Worm (Caenorhabditis elegans) whole organism, L1 larva: Measurements from ENCODE around the gene twk-42.

Experiments
- C04F5.9 ChIP-seq: sonication (generic microtip); optimal IDR thresholded peaks from 2 replicates; lab custom pipeline; 2016; ENCODE audit warnings: missing genetic modification characterization, missing compliant biosample characterization
- C16A3.4 ChIP-seq: fragments of 150-350 bp; optimal IDR thresholded peaks from 2 replicates; lab custom pipeline; 2014; ENCODE audit warnings: missing biosample characterization, missing genetic modification characterization
- F16B12.6 ChIP-seq: fragments of 150-350 bp; optimal IDR thresholded peaks from 2 replicates; lab custom pipeline; 2014; ENCODE audit warnings: missing biosample characterization, missing genetic modification characterization
- aha-1 ChIP-seq: fragments of 150-350 bp; optimal IDR thresholded peaks from 2 replicates; lab custom pipeline; 2014; ENCODE audit warnings: missing biosample characterization, missing genetic modification characterization
- aly-2 ChIP-seq: fragments of 150-350 bp; optimal IDR thresholded peaks from 2 replicates; lab custom pipeline; 2014; ENCODE audit warnings: missing biosample characterization, missing genetic modification characterization
- ceh-63 ChIP-seq: fragments of 200-800 bp; sonication (Bioruptor generic); optimal IDR thresholded peaks from 2 replicates; lab custom pipeline; 2018; ENCODE audit warnings: mild to moderate bottlenecking, missing genetic modification characterization, missing compliant biosample characterization
- ceh-82 ChIP-seq, 3 experiments: fragments of 150-350 bp in 1 of 3; sonication (generic microtip) in 2 of 3; optimal IDR thresholded peaks; 2 replicates each; lab custom pipeline; 2014 to 2017; ENCODE audit warnings: missing biosample characterization in 3 of 3, missing genetic modification characterization in 3 of 3
- ceh-88 ChIP-seq: fragments of 200-800 bp; sonication (Bioruptor generic); IDR thresholded peaks from 2 replicates; pipeline ENCODE4 v1.3.6; 2022; ENCODE audit warnings: missing genetic modification characterization, missing compliant biosample characterization
- efl-1 ChIP-seq, 4 experiments: fragments of 150-350 bp; optimal IDR thresholded peaks in 3 of 4; peaks in 1 of 4; 1 replicate in 1 of 4; 2 replicates in 3 of 4; lab custom pipeline; 2014; ENCODE audit warnings: missing biosample characterization in 2 of 4, missing genetic modification characterization in 2 of 4, missing genetic modification reagents in 2 of 4
- egl-13 ChIP-seq: sonication (generic microtip); optimal IDR thresholded peaks from 2 replicates; lab custom pipeline; 2016; ENCODE audit warnings: missing genotype, missing genetic modification reagents, missing genetic modification characterization, missing compliant biosample characterization
- ets-5 ChIP-seq: fragments of 200-800 bp; sonication (Bioruptor generic); IDR thresholded peaks from 2 replicates; pipeline ENCODE4 v1.3.6; 2022; ENCODE audit warnings: missing genetic modification characterization, missing compliant biosample characterization
- fkh-4 ChIP-seq: sonication (generic microtip); optimal IDR thresholded peaks from 2 replicates; lab custom pipeline; 2016; ENCODE audit warnings: missing compliant biosample characterization, missing genetic modification characterization, borderline replicate concordance
- fkh-8 ChIP-seq: sonication (generic microtip); optimal IDR thresholded peaks from 2 replicates; lab custom pipeline; 2016; ENCODE audit warnings: mild to moderate bottlenecking, missing genetic modification characterization, missing compliant biosample characterization
- fos-1 ChIP-seq: fragments of 150-350 bp; optimal IDR thresholded peaks from 2 replicates; lab custom pipeline; 2014; ENCODE audit warnings: missing biosample characterization, missing genetic modification characterization
- hlh-17 ChIP-seq: fragments of 200-800 bp; sonication (Bioruptor generic); optimal IDR thresholded peaks from 2 replicates; lab custom pipeline; 2018; ENCODE audit warnings: missing genetic modification characterization, mild to moderate bottlenecking, missing compliant biosample characterization, moderate library complexity, borderline replicate concordance
- hpl-2 ChIP-seq: fragments of 150-350 bp; optimal IDR thresholded peaks from 2 replicates; lab custom pipeline; 2014; ENCODE audit warnings: missing biosample characterization, missing genetic modification reagents, missing genetic modification characterization
- isw-1 ChIP-seq: fragments of 200-800 bp; sonication (Bioruptor generic); IDR thresholded peaks from 2 replicates; pipeline ENCODE4 v1.3.6; 2022; ENCODE audit warnings: missing genetic modification characterization, missing compliant biosample characterization
- jun-1 ChIP-seq: fragments of 150-350 bp; optimal IDR thresholded peaks from 2 replicates; lab custom pipeline; 2014; ENCODE audit warnings: missing biosample characterization, missing genetic modification reagents, missing genetic modification characterization
- lin-13 ChIP-seq: fragments of 150-350 bp; optimal IDR thresholded peaks from 2 replicates; lab custom pipeline; 2014; ENCODE audit warnings: missing biosample characterization, missing genetic modification reagents, missing genetic modification characterization
- lin-15B ChIP-seq: fragments of 150-350 bp; sonication (generic microtip); optimal IDR thresholded peaks from 3 replicates; lab custom pipeline; 2014; ENCODE audit warnings: missing biosample characterization, missing genetic modification characterization
- lsy-2 ChIP-seq, 2 experiments: fragments of 150-350 bp; optimal IDR thresholded peaks; 2 replicates each; lab custom pipeline; 2014; ENCODE audit warnings: missing biosample characterization in 2 of 2, missing genetic modification characterization in 2 of 2
- nhr-11 ChIP-seq: fragments of 150-350 bp; optimal IDR thresholded peaks from 2 replicates; lab custom pipeline; 2014; ENCODE audit warnings: missing biosample characterization, missing genetic modification characterization
- nhr-12 ChIP-seq: sonication (generic microtip); optimal IDR thresholded peaks from 2 replicates; lab custom pipeline; 2017; ENCODE audit warnings: missing biosample characterization, missing genetic modification characterization
- nhr-20 ChIP-seq: sonication (generic microtip); optimal IDR thresholded peaks from 2 replicates; lab custom pipeline; 2016; ENCODE audit warnings: mild to moderate bottlenecking, missing genetic modification characterization, missing compliant biosample characterization
- nhr-237 ChIP-seq: fragments of 150-350 bp; optimal IDR thresholded peaks from 2 replicates; lab custom pipeline; 2014; ENCODE audit warnings: missing biosample characterization, missing genetic modification characterization
- nhr-28 ChIP-seq: fragments of 150-350 bp; optimal IDR thresholded peaks from 2 replicates; lab custom pipeline; 2014; ENCODE audit warnings: missing biosample characterization, missing genetic modification characterization
- nhr-71 ChIP-seq: sonication (generic microtip); optimal IDR thresholded peaks from 2 replicates; lab custom pipeline; 2016; ENCODE audit warnings: mild to moderate bottlenecking, missing genetic modification characterization, moderate library complexity, missing compliant biosample characterization
- nhr-84 ChIP-seq: sonication (generic microtip); optimal IDR thresholded peaks from 2 replicates; lab custom pipeline; 2017; ENCODE audit warnings: missing biosample characterization, missing genetic modification characterization
- nhr-90 ChIP-seq: sonication (generic microtip); optimal IDR thresholded peaks from 2 replicates; lab custom pipeline; 2016; ENCODE audit warnings: mild to moderate bottlenecking, missing genetic modification characterization, missing compliant biosample characterization; ENCODE audit not compliant: poor library complexity
- pax-3 ChIP-seq: fragments of 200-800 bp; sonication (Bioruptor generic); optimal IDR thresholded peaks from 2 replicates; lab custom pipeline; 2018; ENCODE audit warnings: mild to moderate bottlenecking, missing genetic modification characterization, moderate library complexity, missing compliant biosample characterization
- pqm-1 ChIP-seq: sonication (generic microtip); optimal IDR thresholded peaks from 3 replicates; lab custom pipeline; 2017; ENCODE audit warnings: missing biosample characterization, missing genetic modification characterization
- swsn-7 ChIP-seq: sonication (generic microtip); optimal IDR thresholded peaks from 2 replicates; lab custom pipeline; 2016; ENCODE audit warnings: missing genetic modification characterization, missing compliant biosample characterization
- tbx-2 ChIP-seq: sonication (generic microtip); optimal IDR thresholded peaks from 2 replicates; lab custom pipeline; 2016; ENCODE audit warnings: missing genetic modification characterization, missing compliant biosample characterization
- tlp-1 ChIP-seq: fragments of 150-350 bp; optimal IDR thresholded peaks from 2 replicates; lab custom pipeline; 2014; ENCODE audit warnings: missing biosample characterization, missing genetic modification characterization
- unc-30 ChIP-seq: sonication (generic microtip); optimal IDR thresholded peaks from 2 replicates; lab custom pipeline; 2017; ENCODE audit warnings: missing biosample characterization, missing genetic modification characterization
- unc-62 ChIP-seq: fragments of 150-350 bp; optimal IDR thresholded peaks from 2 replicates; lab custom pipeline; 2014; ENCODE audit warnings: missing biosample characterization, missing genetic modification reagents, missing genetic modification characterization
- unc-86 ChIP-seq: sonication (generic microtip); optimal IDR thresholded peaks from 2 replicates; lab custom pipeline; 2016; ENCODE audit warnings: missing genetic modification characterization, missing compliant biosample characterization
- vab-15 ChIP-seq: sonication (generic microtip); optimal IDR thresholded peaks from 2 replicates; lab custom pipeline; 2017; ENCODE audit warnings: missing genotype, mild to moderate bottlenecking, missing genetic modification characterization, missing compliant biosample characterization
- zip-4 ChIP-seq: fragments of 200-800 bp; sonication (Bioruptor generic); optimal IDR thresholded peaks from 2 replicates; lab custom pipeline; 2018; ENCODE audit warnings: mild to moderate bottlenecking, missing genetic modification characterization, moderate library complexity, missing compliant biosample characterization
- ztf-4 ChIP-seq: fragments of 150-350 bp; optimal IDR thresholded peaks from 2 replicates; lab custom pipeline; 2014; ENCODE audit warnings: missing biosample characterization, missing genetic modification characterization

The twk-42 gene

ce11 chrV:17699097-17699496 is 33.3 kb downstream of the twk-42 start, which contains the start of gene Y26G10.4:
Gene Y26G10.4 (minus strand): TSS chrV:17699197.
- TF ChIP-seq unc-30 (tag; lab: Kevin White, UChicago) (no peak), swsn-7 (tag; lab: Kevin White, UChicago) (no peak), fkh-4 (tag; lab: Kevin White, UChicago) (no peak), nhr-12 (tag; lab: Kevin White, UChicago) (no peak), lsy-2 (tag; optimal IDR thresholded peaks at IDR 0.05; lab: Kevin White, UChicago) (no peak), hlh-17 (GFP tag; lab: Kevin White, UChicago) (no peak), zip-4 (GFP tag; lab: Kevin White, UChicago) (no peak), jun-1 (tag; lab: Kevin White, UChicago) (no peak), nhr-90 (tag; lab: Kevin White, UChicago) (no peak), nhr-11 (tag; lab: Kevin White, UChicago) (no peak), ztf-4 (no peak), hpl-2 (GFP tag; lab: Kevin White, UChicago) (no peak), pax-3 (tag; lab: Kevin White, UChicago) (no peak), aly-2 (tag; lab: Kevin White, UChicago) (no peak), unc-86 (no peak), C16A3.4 (tag; lab: Kevin White, UChicago) (no peak), nhr-237 (tag; lab: Kevin White, UChicago) (no peak), egl-13 (tag; lab: Kevin White, UChicago) (no peak)

- no peak for TF ChIP-seq swsn-7 (tag; lab: Kevin White, UChicago)
- TF ChIP-seq nhr-71 (tag; lab: Kevin White, UChicago) = no peak
- no peak for TF ChIP-seq F16B12.6 (tag; lab: Kevin White, UChicago)
- TF ChIP-seq unc-86 = no peak
- no peak for TF ChIP-seq tbx-2 (tag; lab: Kevin White, UChicago)
- no peak for TF ChIP-seq efl-1 (optimal IDR thresholded peaks at IDR 0.05; lab: Kevin White, UChicago)
- TF ChIP-seq efl-1 (GFP tag; optimal IDR thresholded peaks at IDR 0.05 in 1 of 2; lab: Kevin White, UChicago) = no peak
- TF ChIP-seq aha-1 (tag; lab: Kevin White, UChicago) = no peak
- no peak for TF ChIP-seq ceh-63
- TF ChIP-seq aly-2 (tag; lab: Kevin White, UChicago) = no peak
- TF ChIP-seq fkh-8 (tag; lab: Kevin White, UChicago) = no peak
- no peak for TF ChIP-seq fos-1 (tag; lab: Kevin White, UChicago)
- no peak for TF ChIP-seq vab-15 (tag; lab: Kevin White, UChicago)
Measured at ce11 chrV:17696753-17697152, 35.7 kb downstream of the twk-42 start, which contains the start of gene spp-29. Gene spp-29 (minus strand): TSS chrV:17696853.

ce11 chrV:17695802-17696201 is 36.6 kb downstream of the twk-42 start, which contains the start of gene Y26G10.1:
Gene Y26G10.1 (minus strand): TSS chrV:17695902.
- TF ChIP-seq ceh-82 (tag; optimal IDR thresholded peaks at IDR 0.05; lab: Kevin White, UChicago) (no peak), tbx-2 (tag; lab: Kevin White, UChicago) (no peak), pqm-1 (tag; lab: Kevin White, UChicago) (no peak), tlp-1 (tag; lab: Kevin White, UChicago) (no peak), pax-3 (tag; lab: Kevin White, UChicago) (no peak), isw-1 (GFP tag; lab: Robert Waterston, UW) (no peak), nhr-90 (tag; lab: Kevin White, UChicago) (no peak), lin-15B (tag; lab: Kevin White, UChicago) (no peak), C04F5.9 (tag; lab: Kevin White, UChicago) (no peak), lin-13 (GFP tag; lab: Kevin White, UChicago) (no peak), ets-5 (GFP tag; lab: Robert Waterston, UW) (no peak), nhr-84 (tag; lab: Kevin White, UChicago) (no peak), unc-86 (no peak), unc-62 (GFP tag; lab: Kevin White, UChicago) (no peak), nhr-20 (tag; lab: Kevin White, UChicago) (no peak), nhr-28 (tag; lab: Kevin White, UChicago) (no peak), ceh-88 (GFP tag; lab: Robert Waterston, UW) (no peak), lsy-2 (tag; optimal IDR thresholded peaks at IDR 0.05; lab: Kevin White, UChicago) (no peak)
